Fruit fly (Drosophila melanogaster): Measurements from ENCODE around the gene CCT6.
A peak's percentile ranks its signal among the peaks of the same experiment; 100 is the strongest.

CCT6 gene

DNA sequence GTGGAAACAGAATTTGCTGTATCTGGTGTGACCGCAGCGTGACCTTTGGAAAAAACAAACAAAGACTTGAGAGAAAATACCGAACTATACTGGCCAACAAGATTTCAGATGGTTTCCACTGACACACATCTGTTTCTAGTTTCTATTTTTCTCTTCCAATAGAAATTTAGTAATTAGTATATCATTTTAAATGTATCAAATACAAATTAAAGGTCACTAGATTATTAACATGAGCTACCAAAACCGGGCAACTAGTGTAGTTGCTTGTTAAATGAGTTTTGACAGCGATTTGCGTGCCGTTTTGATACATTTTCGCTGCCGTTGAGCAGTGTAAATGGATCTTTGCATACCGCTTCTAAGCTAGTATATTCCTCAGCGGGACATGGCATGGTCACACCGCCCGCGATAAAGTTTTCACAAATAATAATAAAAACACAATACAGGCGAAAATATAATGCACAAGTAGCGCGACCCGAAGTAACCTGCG, 42.7 kb upstream of the CCT6 start, which contains the start of the genes Pis and Hap40 (continued):
- TF ChIP-seq Mrtf (GFP tag; IDR thresholded peaks at IDR 0.05) (peak; percentile 67), Six4 (GFP tag; optimal IDR thresholded peaks at IDR 0.05) (peak; percentile 12), sob (GFP tag; IDR thresholded peaks at IDR 0.05) (peak; percentile 68; the same call in 1 of the 2 replicates), chinmo (GFP tag; IDR thresholded peaks at IDR 0.05; ENCODE audit: partially characterized antibody) (no peak), CG8924 (tag; optimal IDR thresholded peaks at IDR 0.05) (peak; percentile 77), Oaz (GFP tag; IDR thresholded peaks at IDR 0.05) (0 out of 2 replicates have a peak, but pooled peaks have one; percentile 34), CG15696 (tag; optimal IDR thresholded peaks at IDR 0.05) (peak; percentile 77), slou (GFP tag; optimal IDR thresholded peaks at IDR 0.05) (peak; percentile 25), so (GFP tag; IDR thresholded peaks at IDR 0.05) (0 out of 3 replicates have a peak, but pooled peaks have one; percentile 33), Sox100B (GFP tag; optimal IDR thresholded peaks at IDR 0.05) (no peak), crp (GFP tag; optimal IDR thresholded peaks at IDR 0.05) (peak in 1 of 2 experiments; percentile 48), CG10979 (tag; optimal IDR thresholded peaks at IDR 0.05) (peak; percentile 67), CG8765 (GFP tag; IDR thresholded peaks at IDR 0.05) (no peak), sens-2 (GFP tag; IDR thresholded peaks at IDR 0.05) (no peak), CG6272 (GFP tag; IDR thresholded peaks at IDR 0.05) (peak; percentile 57), CG34224 (GFP tag; IDR thresholded peaks at IDR 0.05; ENCODE audit: partially characterized antibody) (no peak), sima (GFP tag; optimal IDR thresholded peaks at IDR 0.05) (no peak), repo (GFP tag; optimal IDR thresholded peaks at IDR 0.05) (no peak), grn (GFP tag; optimal IDR thresholded peaks at IDR 0.05) (no peak), Dek (tag; optimal IDR thresholded peaks at IDR 0.05) (peak; percentile 70), CG31388 (GFP tag; optimal IDR thresholded peaks at IDR 0.05) (peak; percentile 2), yki (optimal IDR thresholded peaks at IDR 0.05) (no peak), B-H2 (GFP tag; optimal IDR thresholded peaks at IDR 0.05) (peak; percentile 53), ssp (GFP tag; IDR thresholded peaks at IDR 0.05) (peak; percentile 94), gsb-n (tag; optimal IDR thresholded peaks at IDR 0.05) (peak; percentile 45), twi (tag; optimal IDR thresholded peaks at IDR 0.05) (peak; percentile 63), Rfx (GFP tag; IDR thresholded peaks at IDR 0.05) (peak; percentile 85), Sry-β (GFP tag; optimal IDR thresholded peaks at IDR 0.05) (no peak), wor (GFP tag; IDR thresholded peaks at IDR 0.05) (peak; percentile 64), Hr51 (GFP tag; optimal IDR thresholded peaks at IDR 0.05) (peak; percentile 43 to 73), tin (GFP tag; optimal IDR thresholded peaks at IDR 0.05) (peak; percentile 70), pb (GFP tag; optimal IDR thresholded peaks at IDR 0.05) (no peak), esg (GFP tag; conservative IDR thresholded peaks at IDR 0.05) (peak; percentile 75), D19B (GFP tag; optimal IDR thresholded peaks at IDR 0.05) (peak; percentile 29), CG10147 (GFP tag; optimal IDR thresholded peaks at IDR 0.05) (peak; percentile 66), corto (GFP tag; optimal IDR thresholded peaks at IDR 0.05) (no peak), bsh (GFP tag; optimal IDR thresholded peaks at IDR 0.05) (peak in 1 of 2 experiments; percentile 69), CG10274 (GFP tag; optimal IDR thresholded peaks at IDR 0.05) (no peak), CG3847 (GFP tag; IDR thresholded peaks at IDR 0.05) (peak; percentile 81), knrl (GFP tag; IDR thresholded peaks at IDR 0.05; ENCODE audit: partially characterized antibody) (no peak), ham (GFP tag; IDR thresholded peaks at IDR 0.05) (no peak), CG7928 (GFP tag; optimal IDR thresholded peaks at IDR 0.05) (peak; percentile 37), Side (GFP tag; optimal IDR thresholded peaks at IDR 0.05) (no peak), H15 (GFP tag; IDR thresholded peaks at IDR 0.05) (0 out of 3 replicates have a peak, but pooled peaks have one; percentile 31), CG12299 (tag; optimal IDR thresholded peaks at IDR 0.05) (peak; percentile 33), seq (GFP tag; IDR thresholded peaks at IDR 0.05) (peak; percentile 51; the same call in 1 of the 2 replicates), CG12219 (GFP tag; optimal IDR thresholded peaks at IDR 0.05) (peak; percentile 43), Elba2 (GFP tag; optimal IDR thresholded peaks at IDR 0.05) (no peak), odd (GFP tag; optimal IDR thresholded peaks at IDR 0.05) (no peak), CG14667 (GFP tag; IDR thresholded peaks at IDR 0.05) (peak; percentile 63), CG7963 (GFP tag; IDR thresholded peaks at IDR 0.05; ENCODE audit: partially characterized antibody) (no peak)

All from whole organism, embryonic.